Fruit fly (Drosophila melanogaster) whole organism: ENCODE measurements around the gene mael.

Experiments used
- CG8478 ChIP-seq: fragments of >200 bp; optimal IDR thresholded peaks from 2 replicates; lab custom pipeline; 2018; ENCODE audit warnings: inconsistent platforms
- Dll ChIP-seq: fragments of >200 bp; optimal IDR thresholded peaks from 2 replicates; lab custom pipeline; 2017
- pan ChIP-seq: fragments of >200 bp; optimal IDR thresholded peaks from 2 replicates; lab custom pipeline; 2017
- psq ChIP-seq: fragments of >200 bp; optimal IDR thresholded peaks from 2 replicates; lab custom pipeline; 2017
- usp ChIP-seq: fragments of >200 bp; optimal IDR thresholded peaks from 2 replicates; lab custom pipeline; 2017; ENCODE audit warnings: missing biosample characterization, missing genetic modification characterization, mixed read lengths

DNA sequence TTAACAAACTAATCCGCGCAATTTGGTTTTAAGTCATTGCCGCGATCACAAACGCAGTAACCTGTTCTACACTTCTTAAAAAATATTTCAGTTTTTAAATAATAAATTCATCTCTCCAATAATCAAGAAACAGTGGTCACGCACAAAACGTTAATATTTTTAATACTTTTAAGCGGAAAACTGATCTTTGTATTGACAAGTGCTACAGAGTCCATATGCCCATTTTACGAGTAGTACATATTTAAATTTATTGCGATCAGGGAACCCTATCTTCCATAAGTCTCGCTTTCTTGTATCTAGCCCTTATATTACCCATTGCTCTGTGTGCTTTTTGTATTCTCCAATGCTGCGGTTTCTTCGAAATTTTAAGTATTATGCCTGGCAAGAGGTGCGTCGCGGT is 8.5 kb downstream of the mael start, which contains the start of gene CG32454:
- TF ChIP-seq Dll (lab: Kevin White, UChicago) = no peak
- no peak for TF ChIP-seq usp
- TF ChIP-seq pan = no peak
- TF ChIP-seq CG8478 (lab: Kevin White, UChicago) = no peak
- TF ChIP-seq psq = no peak
